Worm (Caenorhabditis elegans): Measurements from ENCODE around the gene cogc-2.

ce11 chrIV:7020630-7021029 lies 18.8 kb downstream of the cogc-2 start:
- no peak for TF ChIP-seq elt-2 (tag; optimal IDR thresholded peaks at IDR 0.05)
- no peak for TF ChIP-seq hlh-15 (tag; optimal IDR thresholded peaks at IDR 0.05)
